Worm (Caenorhabditis elegans) whole organism, late embryonic: ENCODE results near the gene str-205.

Source experiments
- C38D4.7 ChIP-seq: fragments of 200-800 bp; sonication (Bioruptor generic); optimal IDR thresholded peaks from 2 replicates; lab custom pipeline; 2018; ENCODE audit warnings: mild to moderate bottlenecking, missing genetic modification characterization, moderate library complexity, missing compliant biosample characterization
- F13H6.1 ChIP-seq: sonication (generic microtip); optimal IDR thresholded peaks from 2 replicates; lab custom pipeline; 2016; ENCODE audit warnings: missing genetic modification characterization, missing compliant biosample characterization
- K02D7.2 ChIP-seq: sonication (generic microtip); optimal IDR thresholded peaks from 2 replicates; lab custom pipeline; 2017; ENCODE audit warnings: mild to moderate bottlenecking, missing genetic modification characterization, missing compliant biosample characterization
- T23F11.4 ChIP-seq: fragments of 200-800 bp; sonication (Bioruptor generic); optimal IDR thresholded peaks from 2 replicates; lab custom pipeline; 2018; ENCODE audit warnings: mild to moderate bottlenecking, missing genetic modification characterization, missing compliant biosample characterization
- Y22D7AL.16 ChIP-seq: sonication (generic microtip); optimal IDR thresholded peaks from 2 replicates; lab custom pipeline; 2016; ENCODE audit warnings: missing genetic modification characterization, missing compliant biosample characterization
- ahr-1 ChIP-seq: sonication (generic microtip); optimal IDR thresholded peaks from 2 replicates; lab custom pipeline; 2016; ENCODE audit warnings: missing genetic modification characterization, missing compliant biosample characterization
- ceh-14 ChIP-seq: sonication (generic microtip); optimal IDR thresholded peaks from 2 replicates; lab custom pipeline; 2016; ENCODE audit warnings: missing genotype, missing genetic modification characterization, missing compliant biosample characterization
- ceh-18 ChIP-seq: sonication (generic microtip); optimal IDR thresholded peaks from 2 replicates; lab custom pipeline; 2016; ENCODE audit warnings: missing genetic modification characterization, missing compliant biosample characterization
- ceh-19 ChIP-seq: fragments of 200-800 bp; sonication (Bioruptor generic); optimal IDR thresholded peaks from 2 replicates; lab custom pipeline; 2018; ENCODE audit warnings: mild to moderate bottlenecking, missing genetic modification characterization, missing compliant biosample characterization
- ceh-2 ChIP-seq: sonication (generic microtip); optimal IDR thresholded peaks from 2 replicates; lab custom pipeline; 2016; ENCODE audit warnings: missing genotype, missing genetic modification characterization, missing compliant biosample characterization
- ceh-22 ChIP-seq: sonication (generic microtip); optimal IDR thresholded peaks from 2 replicates; lab custom pipeline; 2017; ENCODE audit warnings: missing biosample characterization, missing genetic modification characterization
- ceh-30 ChIP-seq: fragments of 150-350 bp; optimal IDR thresholded peaks from 2 replicates; lab custom pipeline; 2014; ENCODE audit warnings: missing biosample characterization, missing genetic modification characterization
- ceh-31 ChIP-seq: sonication (generic microtip); optimal IDR thresholded peaks from 2 replicates; lab custom pipeline; 2016; ENCODE audit warnings: missing genetic modification characterization, missing compliant biosample characterization
- ceh-34 ChIP-seq: sonication (generic microtip); optimal IDR thresholded peaks from 2 replicates; lab custom pipeline; 2016; ENCODE audit warnings: mild to moderate bottlenecking, missing genetic modification characterization, missing compliant biosample characterization
- ceh-45 ChIP-seq: fragments of 200-800 bp; sonication (Bioruptor generic); IDR thresholded peaks from 2 replicates; pipeline ENCODE4 v1.3.6; 2022; ENCODE audit warnings: missing genetic modification reagents, missing genetic modification characterization, missing compliant biosample characterization
- ceh-6 ChIP-seq: fragments of 200-800 bp; sonication (Bioruptor generic); optimal IDR thresholded peaks from 2 replicates; lab custom pipeline; 2018; ENCODE audit warnings: mild to moderate bottlenecking, missing genetic modification characterization, missing compliant biosample characterization
- ceh-9 ChIP-seq: sonication (generic microtip); optimal IDR thresholded peaks from 2 replicates; lab custom pipeline; 2016; ENCODE audit warnings: mild to moderate bottlenecking, missing genetic modification characterization, inconsistent platforms, missing compliant biosample characterization
- che-1 ChIP-seq: sonication (generic microtip); optimal IDR thresholded peaks from 2 replicates; lab custom pipeline; 2016; ENCODE audit warnings: mild to moderate bottlenecking, missing genetic modification characterization, missing compliant biosample characterization
- dmd-4 ChIP-seq: sonication (generic microtip); optimal IDR thresholded peaks from 2 replicates; lab custom pipeline; 2016; ENCODE audit warnings: borderline replicate concordance, missing genetic modification characterization, missing compliant biosample characterization
- dve-1 ChIP-seq: sonication (generic microtip); optimal IDR thresholded peaks from 2 replicates; lab custom pipeline; 2017; ENCODE audit warnings: antibody characterized with exemption, mild to moderate bottlenecking, missing genetic modification characterization, missing compliant biosample characterization
- elt-2 ChIP-seq: sonication (generic microtip); optimal IDR thresholded peaks from 2 replicates; lab custom pipeline; 2016; ENCODE audit warnings: missing genetic modification reagents, missing genetic modification characterization, missing compliant biosample characterization
- ets-4 ChIP-seq: sonication (generic microtip); optimal IDR thresholded peaks from 2 replicates; lab custom pipeline; 2016; ENCODE audit warnings: missing genetic modification characterization, missing compliant biosample characterization
- fax-1 ChIP-seq: sonication (generic microtip); optimal IDR thresholded peaks from 2 replicates; lab custom pipeline; 2016; ENCODE audit warnings: missing genotype, missing genetic modification characterization, missing compliant biosample characterization
- fkh-10 ChIP-seq: fragments of 150-350 bp; optimal IDR thresholded peaks from 2 replicates; lab custom pipeline; 2014; ENCODE audit warnings: missing biosample characterization, missing genetic modification reagents, missing genetic modification characterization
- hlh-13 ChIP-seq: fragments of 200-800 bp; sonication (Bioruptor generic); optimal IDR thresholded peaks from 2 replicates; lab custom pipeline; 2018; ENCODE audit warnings: mild to moderate bottlenecking, missing genetic modification characterization, missing compliant biosample characterization
- hlh-30 ChIP-seq: sonication (generic microtip); optimal IDR thresholded peaks from 2 replicates; lab custom pipeline; 2017; ENCODE audit warnings: antibody characterized with exemption, missing genetic modification characterization, missing compliant biosample characterization; ENCODE audit not compliant: insufficient read depth
- hlh-6 ChIP-seq: sonication (generic microtip); optimal IDR thresholded peaks from 2 replicates; lab custom pipeline; 2016; ENCODE audit warnings: missing genotype, missing genetic modification characterization, missing compliant biosample characterization
- hlh-8 ChIP-seq: sonication (generic microtip); optimal IDR thresholded peaks from 2 replicates; lab custom pipeline; 2016; ENCODE audit warnings: missing genotype, missing genetic modification characterization, missing compliant biosample characterization
- lim-6 ChIP-seq: sonication (generic microtip); optimal IDR thresholded peaks from 2 replicates; lab custom pipeline; 2016; ENCODE audit warnings: missing genetic modification characterization, missing compliant biosample characterization
- madf-2 ChIP-seq: sonication (generic microtip); optimal IDR thresholded peaks from 2 replicates; lab custom pipeline; 2017; ENCODE audit warnings: missing genetic modification characterization, missing compliant biosample characterization
- mec-3 ChIP-seq: sonication (generic microtip); optimal IDR thresholded peaks from 2 replicates; lab custom pipeline; 2016; ENCODE audit warnings: borderline replicate concordance, missing genetic modification characterization, missing compliant biosample characterization
- pax-1 ChIP-seq: fragments of 150-350 bp; optimal IDR thresholded peaks from 2 replicates; lab custom pipeline; 2014; ENCODE audit warnings: missing biosample characterization, missing genetic modification characterization
- pha-2 ChIP-seq: sonication (generic microtip); optimal IDR thresholded peaks from 2 replicates; lab custom pipeline; 2017; ENCODE audit warnings: mild to moderate bottlenecking, missing genetic modification characterization, missing compliant biosample characterization
- pha-4 ChIP-seq: fragments of 150-350 bp; optimal IDR thresholded peaks from 2 replicates; lab custom pipeline; 2018; ENCODE audit warnings: missing biosample characterization, missing genetic modification reagents, missing genetic modification characterization
- ref-2 ChIP-seq: sonication (generic microtip); optimal IDR thresholded peaks from 2 replicates; lab custom pipeline; 2016; ENCODE audit warnings: missing genetic modification characterization, missing compliant biosample characterization
- rnt-1 ChIP-seq: sonication (generic microtip); optimal IDR thresholded peaks from 2 replicates; lab custom pipeline; 2016; ENCODE audit warnings: missing genetic modification characterization, missing compliant biosample characterization
- sox-2 ChIP-seq: fragments of 200-800 bp; sonication (Bioruptor generic); IDR thresholded peaks from 2 replicates; pipeline ENCODE4 v1.3.6; 2022; ENCODE audit warnings: missing genetic modification reagents, missing genetic modification characterization, missing compliant biosample characterization
- tbx-2 ChIP-seq: sonication (generic microtip); optimal IDR thresholded peaks from 2 replicates; lab custom pipeline; 2016; ENCODE audit warnings: missing genetic modification characterization, missing compliant biosample characterization
- tbx-7 ChIP-seq: sonication (generic microtip); optimal IDR thresholded peaks from 2 replicates; lab custom pipeline; 2016; ENCODE audit warnings: missing genotype, missing genetic modification characterization, missing compliant biosample characterization
- ttx-3 ChIP-seq: sonication (generic microtip); optimal IDR thresholded peaks from 2 replicates; lab custom pipeline; 2016; ENCODE audit warnings: missing genetic modification reagents, missing genetic modification characterization, missing compliant biosample characterization
- unc-42 ChIP-seq: sonication (generic microtip); optimal IDR thresholded peaks from 2 replicates; lab custom pipeline; 2016; ENCODE audit warnings: missing genotype, missing genetic modification characterization, missing compliant biosample characterization
- unc-55 ChIP-seq: sonication (generic microtip); optimal IDR thresholded peaks from 2 replicates; lab custom pipeline; 2017; ENCODE audit warnings: missing biosample characterization, missing genetic modification reagents, missing genetic modification characterization
- zip-5 ChIP-seq: sonication (generic microtip); optimal IDR thresholded peaks from 2 replicates; lab custom pipeline; 2016; ENCODE audit warnings: missing genetic modification characterization, missing compliant biosample characterization
- ztf-16 ChIP-seq: sonication (generic microtip); optimal IDR thresholded peaks from 2 replicates; lab custom pipeline; 2017; ENCODE audit warnings: missing genetic modification characterization, missing compliant biosample characterization

str-205 gene

DNA sequence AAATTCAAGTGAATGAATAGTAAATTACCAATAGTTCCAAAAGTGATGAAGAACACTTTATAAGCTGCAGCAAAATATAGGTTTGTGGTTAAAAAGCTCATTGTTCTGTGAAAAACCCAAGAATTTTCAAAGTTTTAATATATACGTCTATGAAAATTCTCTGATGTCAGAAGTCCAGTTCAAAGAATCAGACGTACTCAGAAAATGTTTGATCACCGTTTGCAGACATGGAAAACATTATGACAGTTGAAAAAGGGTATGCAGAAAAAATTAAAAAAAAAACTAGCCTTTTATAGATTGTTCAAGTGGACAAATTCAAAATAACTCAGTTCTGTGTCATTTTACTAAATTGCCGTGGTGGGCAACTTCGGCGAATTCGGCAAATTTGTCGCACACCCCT is 44.9 kb upstream of the str-205 start, which contains the start of gene srsx-10:
srsx-10 (minus strand) TSS at position 101 of the 400 bp plus-strand sequence.
- TF ChIP-seq pax-1 (tag; lab: Kevin White, UChicago) (no peak), ref-2 (no peak), che-1 (tag; lab: Kevin White, UChicago) (no peak), fax-1 (tag; lab: Kevin White, UChicago) (no peak), hlh-6 (tag; lab: Kevin White, UChicago) (no peak), unc-42 (tag; lab: Kevin White, UChicago) (no peak), zip-5 (tag; lab: Kevin White, UChicago) (no peak), hlh-13 (GFP tag; lab: Kevin White, UChicago) (no peak), ets-4 (tag; lab: Kevin White, UChicago) (no peak), dve-1 (tag; lab: Kevin White, UChicago) (no peak), ceh-45 (GFP tag; lab: Robert Waterston, UW) (no peak), F13H6.1 (tag; lab: Kevin White, UChicago) (no peak), tbx-7 (tag; lab: Kevin White, UChicago) (no peak), ceh-34 (tag; lab: Kevin White, UChicago) (no peak), ceh-19 (GFP tag; lab: Kevin White, UChicago) (no peak), ceh-6 (GFP tag; lab: Kevin White, UChicago) (no peak), unc-55 (GFP tag; lab: Kevin White, UChicago) (no peak), ceh-22 (tag; lab: Kevin White, UChicago) (no peak), ahr-1 (tag; lab: Kevin White, UChicago) (no peak), ceh-2 (no peak)

DNA sequence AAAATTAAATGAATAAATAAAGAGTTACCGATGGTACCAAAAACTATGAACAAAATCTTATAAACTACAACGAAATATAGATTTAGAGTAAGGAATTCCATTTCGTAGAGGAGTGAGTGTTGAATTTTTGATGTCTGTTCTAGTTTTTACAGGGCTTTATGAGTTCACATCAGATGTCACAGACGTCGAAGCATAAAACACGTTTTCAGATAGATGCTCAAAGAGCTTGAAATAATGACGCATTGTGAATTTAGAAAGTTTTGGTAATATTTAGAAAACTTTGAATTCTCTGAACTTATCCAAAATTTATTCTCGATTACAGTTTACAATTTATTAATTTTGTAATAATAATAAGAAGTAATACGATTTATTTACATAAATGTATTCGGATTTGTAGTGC is 43.2 kb upstream of the str-205 start, which contains the start of gene srsx-9:
srsx-9 (minus strand) TSS at position 101 of the 400 bp plus-strand sequence.
- TF ChIP-seq T23F11.4 (GFP tag; lab: Kevin White, UChicago), result no peak
- TF ChIP-seq K02D7.2, result no peak
- TF ChIP-seq madf-2, result no peak
- TF ChIP-seq ttx-3 (tag; lab: Kevin White, UChicago), result no peak
- TF ChIP-seq, all 69 proteins: peak for 0

DNA sequence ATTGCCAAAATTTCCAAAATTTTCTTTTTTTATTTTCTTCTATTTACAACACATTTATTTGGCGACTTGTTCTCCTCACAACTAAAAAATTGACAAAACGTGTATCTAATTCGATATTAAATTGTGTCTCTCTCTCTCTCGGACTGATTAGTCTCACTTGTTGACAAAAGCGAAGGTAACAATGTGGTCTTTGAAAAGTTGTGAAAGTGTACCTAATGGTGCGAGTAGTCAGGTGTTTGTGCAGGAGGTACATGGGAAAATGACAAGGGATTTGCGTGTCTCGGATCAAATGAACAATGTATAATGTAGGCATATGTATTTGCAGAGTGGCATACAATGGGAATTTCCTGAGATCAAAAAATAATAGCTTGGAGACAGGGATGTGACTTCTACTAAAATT is 39.8 kb upstream of the str-205 start:
- no peak for TF ChIP-seq hlh-13 (GFP tag; lab: Kevin White, UChicago)
- no peak for TF ChIP-seq tbx-7 (tag; lab: Kevin White, UChicago)
- TF ChIP-seq pax-1 (tag; lab: Kevin White, UChicago), result no peak
- no peak for TF ChIP-seq lim-6
- no peak for TF ChIP-seq pha-4
- no peak for TF ChIP-seq pha-2 (tag; lab: Kevin White, UChicago)
- TF ChIP-seq ztf-16 (tag; lab: Kevin White, UChicago), result no peak
- TF ChIP-seq ceh-19 (GFP tag; lab: Kevin White, UChicago), result no peak
- no peak for TF ChIP-seq mec-3 (tag; lab: Kevin White, UChicago)
- TF ChIP-seq hlh-8 (tag; lab: Kevin White, UChicago), result no peak
- TF ChIP-seq unc-55 (GFP tag; lab: Kevin White, UChicago), result no peak
- no peak for TF ChIP-seq fkh-10 (GFP tag; lab: Kevin White, UChicago)
- no peak for TF ChIP-seq che-1 (tag; lab: Kevin White, UChicago)
- no peak for TF ChIP-seq ceh-45 (GFP tag; lab: Robert Waterston, UW)
- TF ChIP-seq fax-1 (tag; lab: Kevin White, UChicago), result no peak
- TF ChIP-seq rnt-1 (tag; lab: Kevin White, UChicago), result no peak
- TF ChIP-seq C38D4.7 (GFP tag; lab: Kevin White, UChicago), result no peak
- TF ChIP-seq ttx-3 (tag; lab: Kevin White, UChicago), result no peak

DNA sequence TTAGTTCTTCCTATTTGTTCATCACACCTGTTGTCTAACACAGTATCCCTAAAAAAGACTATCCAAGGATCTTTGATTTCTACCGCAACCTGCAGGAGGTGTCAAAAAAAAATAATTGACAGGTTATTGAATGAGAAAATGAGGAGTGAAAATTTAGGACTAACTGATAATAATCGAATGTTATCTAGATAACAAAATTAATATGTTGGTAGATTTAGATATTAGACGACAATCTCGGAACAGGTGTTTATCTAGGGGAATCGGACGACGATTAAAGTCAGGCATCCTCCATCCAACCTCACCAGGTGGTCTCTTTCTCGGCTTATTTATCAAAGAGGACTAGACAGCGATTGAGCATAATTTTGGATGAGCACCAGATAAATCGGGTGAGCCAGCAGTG is 39.0 kb upstream of the str-205 start:
- no peak for TF ChIP-seq ceh-9 (tag; lab: Kevin White, UChicago)

DNA sequence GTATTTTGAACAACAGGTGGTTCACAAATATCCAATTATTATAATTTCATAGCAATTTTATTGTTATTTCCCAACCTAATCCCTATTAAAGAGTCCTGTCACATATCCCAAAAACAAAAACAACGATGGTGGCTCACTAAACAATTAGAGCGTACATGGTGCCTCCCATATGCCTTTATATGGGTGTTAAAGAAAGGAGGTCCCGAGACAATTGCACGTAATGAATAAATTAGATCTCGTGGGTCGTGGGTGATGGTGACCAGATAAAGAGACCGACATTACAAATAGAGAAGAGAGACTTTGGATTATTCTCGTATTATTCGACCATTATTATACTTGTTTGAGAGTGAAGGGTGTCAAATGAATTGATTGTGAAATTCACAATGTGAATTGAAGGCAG is 37.5 kb upstream of the str-205 start:
- no peak for TF ChIP-seq elt-2 (tag; lab: Kevin White, UChicago)
- no peak for TF ChIP-seq ceh-14 (tag; lab: Kevin White, UChicago)
- no peak for TF ChIP-seq C38D4.7 (GFP tag; lab: Kevin White, UChicago)
- TF ChIP-seq ceh-2, result no peak
- TF ChIP-seq ceh-31 (tag; lab: Kevin White, UChicago), result peak; percentile 78
- no peak for TF ChIP-seq ceh-30 (tag; lab: Kevin White, UChicago)
- TF ChIP-seq ref-2, result peak; percentile 27
- peak; percentile 97 for TF ChIP-seq unc-42 (tag; lab: Kevin White, UChicago)
- no peak for TF ChIP-seq hlh-6 (tag; lab: Kevin White, UChicago)
- TF ChIP-seq dmd-4 (tag; lab: Kevin White, UChicago), result no peak
- TF ChIP-seq sox-2 (GFP tag; lab: Robert Waterston, UW), result peak; percentile 28; the same call in 1 of the 2 replicates
- no peak for TF ChIP-seq pax-1 (tag; lab: Kevin White, UChicago)
- no peak for TF ChIP-seq pha-4
- TF ChIP-seq hlh-30, result peak; percentile 50
- peak; percentile 2 for TF ChIP-seq tbx-2 (tag; lab: Kevin White, UChicago)
- TF ChIP-seq ceh-18, result no peak
- TF ChIP-seq Y22D7AL.16 (tag; lab: Kevin White, UChicago), result no peak
- TF ChIP-seq, all 69 proteins: peak for 6
